Fruit fly (Drosophila melanogaster): ENCODE measurements around the gene pan.

dm6 chr4:150453-150852 is 81.3 kb downstream of the pan start, which contains the start of gene CG32006:
- TF ChIP-seq EcR (GFP tag; optimal IDR thresholded peaks at IDR 0.05), result no peak
- TF ChIP-seq CG34367 (tag; optimal IDR thresholded peaks at IDR 0.05), result no peak
- TF ChIP-seq CG13204 (GFP tag; optimal IDR thresholded peaks at IDR 0.05), result no peak
- TF ChIP-seq CG12605 (GFP tag; IDR thresholded peaks at IDR 0.05), result no peak
- no peak for TF ChIP-seq CG9948 (tag; optimal IDR thresholded peaks at IDR 0.05)
- no peak for TF ChIP-seq fd96Ca (GFP tag; IDR thresholded peaks at IDR 0.05)
- TF ChIP-seq D1 (tag; optimal IDR thresholded peaks at IDR 0.05), result no peak
- TF ChIP-seq CG15710 (tag; optimal IDR thresholded peaks at IDR 0.05), result no peak
- TF ChIP-seq rn (GFP tag; IDR thresholded peaks at IDR 0.05), result no peak
- no peak for TF ChIP-seq CG4496 (GFP tag; IDR thresholded peaks at IDR 0.05)
- no peak for TF ChIP-seq CG10348 (GFP tag; IDR thresholded peaks at IDR 0.05)
- no peak for TF ChIP-seq CG32121 (GFP tag; IDR thresholded peaks at IDR 0.05)

Data from whole organism, pupa.